Fruit fly (Drosophila melanogaster) whole organism, embryonic: ENCODE results near the gene dwg.

Experiments
- CG10267 ChIP-seq: fragments of 200-800 bp; sonication (Bioruptor generic); optimal IDR thresholded peaks from 2 replicates; lab custom pipeline; 2018; ENCODE audit warnings: missing biosample characterization, mild to moderate bottlenecking, missing genetic modification characterization, moderate library complexity
- CG10654 ChIP-seq: fragments of 200-800 bp; sonication (Bioruptor generic); optimal IDR thresholded peaks from 2 replicates; lab custom pipeline; 2016; ENCODE audit warnings: missing biosample characterization, missing genetic modification characterization
- CG11093 ChIP-seq: fragments of 200-800 bp; sonication (Bioruptor generic); IDR thresholded peaks from 3 replicates; pipeline ENCODE4 v1.3.6; 2022; ENCODE audit warnings: missing biosample characterization, missing genetic modification characterization
- CG12104 ChIP-seq: fragments of 200-800 bp; sonication (Bioruptor generic); optimal IDR thresholded peaks from 3 replicates; lab custom pipeline; 2016; ENCODE audit warnings: missing biosample characterization, missing genetic modification characterization
- CG13894 ChIP-seq: fragments of 200-800 bp; sonication (Bioruptor generic); optimal IDR thresholded peaks from 3 replicates; lab custom pipeline; 2018; ENCODE audit warnings: missing biosample characterization, mild to moderate bottlenecking, missing genetic modification characterization, moderate library complexity
- CG17186 ChIP-seq: fragments of 200-800 bp; sonication (Bioruptor generic); optimal IDR thresholded peaks from 3 replicates; lab custom pipeline; 2017; ENCODE audit warnings: missing biosample characterization, missing genetic modification reagents, missing genetic modification characterization
- CG17912 ChIP-seq: fragments of 200-800 bp; sonication (Bioruptor generic); optimal IDR thresholded peaks from 2 replicates; lab custom pipeline; 2018; ENCODE audit warnings: missing biosample characterization, mild to moderate bottlenecking, missing genetic modification characterization
- CG18262 ChIP-seq: fragments of 200-800 bp; optimal IDR thresholded peaks from 3 replicates; lab custom pipeline; 2019; ENCODE audit warnings: missing biosample characterization, mild to moderate bottlenecking, missing genetic modification characterization, moderate library complexity
- CG18764 ChIP-seq: fragments of 200-800 bp; sonication (Bioruptor generic); optimal IDR thresholded peaks from 3 replicates; lab custom pipeline; 2016; ENCODE audit warnings: missing biosample characterization, missing genetic modification characterization
- CG2875 ChIP-seq: fragments of 200-800 bp; sonication (Bioruptor generic); optimal IDR thresholded peaks from 2 replicates; lab custom pipeline; 2017; ENCODE audit warnings: missing biosample characterization, mild to moderate bottlenecking, missing genetic modification characterization, missing genetic modification reagents
- CG31441 ChIP-seq: fragments of 200-800 bp; sonication (Bioruptor generic); IDR thresholded peaks from 2 replicates; pipeline ENCODE4 v1.3.6; 2022; ENCODE audit warnings: missing biosample characterization, missing genetic modification characterization
- CG32767 ChIP-seq: fragments of 200-800 bp; sonication (Bioruptor generic); IDR thresholded peaks from 2 replicates; pipeline ENCODE4 v1.3.6; 2022; ENCODE audit warnings: missing biosample characterization, missing genetic modification characterization
- CG32772 ChIP-seq: fragments of 200-800 bp; sonication (Bioruptor generic); IDR thresholded peaks from 2 replicates; pipeline ENCODE4 v1.3.6; 2022; ENCODE audit warnings: missing biosample characterization, missing genetic modification characterization
- CG5180 ChIP-seq: fragments of 200-800 bp; sonication (Bioruptor generic); optimal IDR thresholded peaks from 3 replicates; lab custom pipeline; 2017; ENCODE audit warnings: missing biosample characterization, missing genetic modification characterization, mild to moderate bottlenecking, moderate library complexity, missing genetic modification reagents
- CG6654 ChIP-seq: fragments of 200-800 bp; sonication (Bioruptor generic); optimal IDR thresholded peaks from 2 replicates; lab custom pipeline; 2017; ENCODE audit warnings: missing biosample characterization, mild to moderate bottlenecking, missing genetic modification characterization
- CG7271 ChIP-seq: fragments of 200-800 bp; sonication (Bioruptor generic); optimal IDR thresholded peaks from 2 replicates; lab custom pipeline; 2018; ENCODE audit warnings: missing biosample characterization, mild to moderate bottlenecking, missing genetic modification characterization, moderate library complexity
- CG8359 ChIP-seq: fragments of 200-800 bp; sonication (Bioruptor generic); optimal IDR thresholded peaks from 2 replicates; lab custom pipeline; 2017; ENCODE audit warnings: missing biosample characterization, mild to moderate bottlenecking, missing genetic modification characterization, borderline replicate concordance
- CG8765 ChIP-seq: fragments of 200-800 bp; sonication (Bioruptor generic); IDR thresholded peaks from 2 replicates; pipeline ENCODE4 v1.3.6; 2022; ENCODE audit warnings: missing biosample characterization, missing genetic modification characterization
- CG9876 ChIP-seq: fragments of 200-800 bp; sonication (Bioruptor generic); optimal IDR thresholded peaks from 2 replicates; lab custom pipeline; 2016; ENCODE audit warnings: missing biosample characterization, missing genetic modification characterization
- CG9932 ChIP-seq: fragments of 200-800 bp; sonication (Bioruptor generic); IDR thresholded peaks from 2 replicates; pipeline ENCODE4 v1.3.6; 2022; ENCODE audit warnings: missing biosample characterization, missing genetic modification characterization
- Dfd ChIP-seq, 2 experiments: fragments of >200 bp; optimal IDR thresholded peaks; 2 replicates each; lab custom pipeline; 2017; ENCODE audit warnings: missing biosample characterization in 2 of 2, missing genetic modification characterization in 2 of 2
- Fer1 ChIP-seq: fragments of 200-800 bp; sonication (Bioruptor generic); optimal IDR thresholded peaks from 2 replicates; lab custom pipeline; 2017; ENCODE audit warnings: missing biosample characterization, mild to moderate bottlenecking, missing genetic modification characterization
- Gsc ChIP-seq: fragments of 200-800 bp; sonication (Bioruptor generic); IDR thresholded peaks from 2 replicates; pipeline ENCODE4 v1.3.6; 2022; ENCODE audit warnings: missing biosample characterization, missing genetic modification characterization
- Lhr ChIP-seq: fragments of 200-800 bp; sonication (Bioruptor generic); optimal IDR thresholded peaks from 3 replicates; lab custom pipeline; 2017; ENCODE audit warnings: mild to moderate bottlenecking, missing biosample characterization, missing genetic modification reagents, missing genetic modification characterization
- Mad ChIP-seq: fragments of 200-800 bp; sonication (Bioruptor generic); optimal IDR thresholded peaks from 2 replicates; lab custom pipeline; 2016; ENCODE audit warnings: missing biosample characterization, missing genetic modification characterization
- Max ChIP-seq: fragments of 200-800 bp; sonication (Bioruptor generic); optimal IDR thresholded peaks from 2 replicates; lab custom pipeline; 2016; ENCODE audit warnings: missing biosample characterization, mild to moderate bottlenecking, missing genetic modification characterization
- NC2β ChIP-seq: fragments of 200-800 bp; sonication (Bioruptor generic); optimal IDR thresholded peaks from 2 replicates; lab custom pipeline; 2016; ENCODE audit warnings: missing biosample characterization, missing genetic modification characterization
- Neu2 ChIP-seq: fragments of 200-800 bp; sonication (Bioruptor generic); optimal IDR thresholded peaks from 3 replicates; lab custom pipeline; 2016; ENCODE audit warnings: missing biosample characterization, missing genetic modification characterization, borderline replicate concordance
- Rfx ChIP-seq: fragments of 200-800 bp; sonication (Bioruptor generic); IDR thresholded peaks from 2 replicates; pipeline ENCODE4 v1.3.6; 2022; ENCODE audit warnings: missing biosample characterization, missing genetic modification characterization
- Vsx1 ChIP-seq: fragments of 200-800 bp; sonication (Bioruptor generic); optimal IDR thresholded peaks from 2 replicates; lab custom pipeline; 2017; ENCODE audit warnings: missing biosample characterization, mild to moderate bottlenecking, missing genetic modification characterization, missing genetic modification reagents
- amos ChIP-seq: fragments of 200-800 bp; sonication (Bioruptor generic); IDR thresholded peaks from 2 replicates; pipeline ENCODE4 v1.3.6; 2022; ENCODE audit warnings: missing biosample characterization, missing genetic modification characterization; ENCODE audit not compliant: partially characterized antibody
- bbx ChIP-seq: fragments of 200-800 bp; sonication (Bioruptor generic); IDR thresholded peaks from 2 replicates; pipeline ENCODE4 v1.3.6; 2022; ENCODE audit warnings: missing biosample characterization, missing genetic modification characterization; ENCODE audit not compliant: partially characterized antibody
- corto ChIP-seq: fragments of 200-800 bp; sonication (Bioruptor generic); optimal IDR thresholded peaks from 2 replicates; lab custom pipeline; 2016; ENCODE audit warnings: missing biosample characterization, mild to moderate bottlenecking, missing genetic modification characterization, moderate library complexity
- crc ChIP-seq: fragments of 200-800 bp; sonication (Bioruptor generic); optimal IDR thresholded peaks from 2 replicates; lab custom pipeline; 2016; ENCODE audit warnings: missing biosample characterization, missing genetic modification characterization
- gcm2 ChIP-seq: fragments of 200-800 bp; sonication (Bioruptor generic); optimal IDR thresholded peaks from 2 replicates; lab custom pipeline; 2016; ENCODE audit warnings: missing biosample characterization, missing genetic modification characterization
- knrl ChIP-seq: fragments of 200-800 bp; sonication (Bioruptor generic); IDR thresholded peaks from 3 replicates; pipeline ENCODE4 v1.3.6; 2022; ENCODE audit warnings: missing biosample characterization, missing genetic modification characterization; ENCODE audit not compliant: partially characterized antibody
- lilli ChIP-seq: fragments of 200-800 bp; sonication (Bioruptor generic); optimal IDR thresholded peaks from 3 replicates; lab custom pipeline; 2016; ENCODE audit warnings: missing biosample characterization, missing genetic modification characterization
- pfk ChIP-seq: fragments of 200-800 bp; sonication (Bioruptor generic); optimal IDR thresholded peaks from 2 replicates; lab custom pipeline; 2018; ENCODE audit warnings: missing biosample characterization, mild to moderate bottlenecking, missing genetic modification characterization, moderate library complexity
- ranshi ChIP-seq: fragments of 200-800 bp; sonication (Bioruptor generic); IDR thresholded peaks from 2 replicates; pipeline ENCODE4 v1.3.6; 2022; ENCODE audit warnings: missing biosample characterization, missing genetic modification characterization
- seq ChIP-seq: fragments of 200-800 bp; sonication (Bioruptor generic); IDR thresholded peaks from 2 replicates; pipeline ENCODE4 v1.3.6; 2022; ENCODE audit warnings: missing biosample characterization, missing genetic modification characterization
- sna ChIP-seq: fragments of 200-800 bp; sonication (Bioruptor generic); IDR thresholded peaks from 2 replicates; pipeline ENCODE4 v1.3.6; 2022; ENCODE audit warnings: missing biosample characterization, missing genetic modification characterization; ENCODE audit not compliant: partially characterized antibody
- sob ChIP-seq: fragments of 200-800 bp; sonication (Bioruptor generic); IDR thresholded peaks from 2 replicates; pipeline ENCODE4 v1.3.6; 2022; ENCODE audit warnings: missing biosample characterization, missing genetic modification characterization
- tap ChIP-seq: fragments of 200-800 bp; optimal IDR thresholded peaks from 3 replicates; lab custom pipeline; 2019; ENCODE audit warnings: missing biosample characterization, mild to moderate bottlenecking, missing genetic modification characterization, moderate library complexity
- tgo ChIP-seq: fragments of 200-800 bp; sonication (Bioruptor generic); IDR thresholded peaks from 3 replicates; pipeline ENCODE4 v1.3.6; 2022; ENCODE audit warnings: missing biosample characterization, missing genetic modification characterization
- tll ChIP-seq, 2 experiments: fragments of 200-800 bp in 1 of 2; fragments of >200 bp in 1 of 2; sonication (Bioruptor generic) in 1 of 2; optimal IDR thresholded peaks; 2 replicates each; lab custom pipeline; 2017 to 2019; ENCODE audit warnings: missing biosample characterization in 2 of 2, missing genetic modification characterization in 2 of 2, mild to moderate bottlenecking in 1 of 2, moderate library complexity in 1 of 2
- tna ChIP-seq: fragments of 200-800 bp; sonication (Bioruptor generic); IDR thresholded peaks from 2 replicates; pipeline ENCODE4 v1.3.6; 2022; ENCODE audit warnings: missing biosample characterization, missing genetic modification characterization; ENCODE audit not compliant: partially characterized antibody
- unc-4 ChIP-seq: fragments of 200-800 bp; sonication (Bioruptor generic); IDR thresholded peaks from 2 replicates; pipeline ENCODE4 v1.3.6; 2022; ENCODE audit warnings: missing biosample characterization, missing genetic modification characterization; ENCODE audit not compliant: partially characterized antibody
- usp ChIP-seq: fragments of >200 bp; optimal IDR thresholded peaks from 2 replicates; lab custom pipeline; 2017; ENCODE audit warnings: missing biosample characterization, missing genetic modification characterization
- wek ChIP-seq: fragments of 200-800 bp; sonication (Bioruptor generic); optimal IDR thresholded peaks from 3 replicates; lab custom pipeline; 2018; ENCODE audit warnings: missing biosample characterization, mild to moderate bottlenecking, missing genetic modification characterization, moderate library complexity
- z ChIP-seq: fragments of 200-800 bp; sonication (Bioruptor generic); IDR thresholded peaks from 3 replicates; pipeline ENCODE4 v1.3.6; 2022; ENCODE audit warnings: missing biosample characterization, missing genetic modification characterization

dwg gene

dm6 chrX:2743020-2743419 is 15.5 kb downstream of the dwg start (continued):
- TF ChIP-seq CG12104 (GFP tag; lab: Kevin White, UChicago) = peak; percentile 67
- TF ChIP-seq CG8765 (GFP tag; lab: Robert Waterston, UW) = peak; percentile 59; the same call in 1 of the 2 replicates
- TF ChIP-seq ranshi (GFP tag; lab: Robert Waterston, UW) = peak; percentile 84
- TF ChIP-seq CG2875 = peak; percentile 48
- TF ChIP-seq unc-4 (GFP tag; lab: Robert Waterston, UW) = no peak
- no peak for TF ChIP-seq tap
- TF ChIP-seq crc = peak; percentile 78
- peak; percentile 64 for TF ChIP-seq CG9876 (GFP tag; lab: Kevin White, UChicago)
- TF ChIP-seq CG18764 (GFP tag; lab: Kevin White, UChicago) = peak; percentile 32
- peak; percentile 59 for TF ChIP-seq CG10654 (GFP tag; lab: Kevin White, UChicago)
- TF ChIP-seq sob (GFP tag; lab: Robert Waterston, UW) = peak; percentile 93
- TF ChIP-seq tna (GFP tag; lab: Robert Waterston, UW) = no peak
- peak; percentile 59 for TF ChIP-seq Mad (GFP tag; lab: Kevin White, UChicago)
- TF ChIP-seq Neu2 (GFP tag; lab: Kevin White, UChicago) = no peak
- no peak for TF ChIP-seq z (GFP tag; lab: Robert Waterston, UW)
- TF ChIP-seq Vsx1 (GFP tag; lab: Kevin White, UChicago) = peak; percentile 86
- no peak for TF ChIP-seq usp (GFP tag; lab: Kevin White, UChicago)
- peak; percentile 83 for TF ChIP-seq seq (GFP tag; lab: Robert Waterston, UW)
- no peak for TF ChIP-seq sna (GFP tag; lab: Robert Waterston, UW)
- peak; percentile 95 for TF ChIP-seq Rfx
- TF ChIP-seq wek (GFP tag; lab: Kevin White, UChicago) = no peak
- TF ChIP-seq Max = peak; percentile 56
- TF ChIP-seq NC2β (GFP tag; lab: Kevin White, UChicago) = peak; percentile 39
- TF ChIP-seq CG17186 = no peak
- no peak for TF ChIP-seq CG7271 (tag; lab: Kevin White, UChicago)
- TF ChIP-seq Dfd (GFP tag; optimal IDR thresholded peaks at IDR 0.05; lab: Kevin White, UChicago) = no peak
- TF ChIP-seq CG13894 (tag; lab: Kevin White, UChicago) = peak; percentile 74
- TF ChIP-seq tgo (GFP tag; lab: Robert Waterston, UW) = peak; percentile 87
- no peak for TF ChIP-seq bbx (GFP tag; lab: Robert Waterston, UW)
- TF ChIP-seq CG32772 (GFP tag; lab: Robert Waterston, UW) = peak; percentile 75
- TF ChIP-seq CG11093 (GFP tag; lab: Robert Waterston, UW) = peak; percentile 77; the same call in 2 of the 3 replicates
- no peak for TF ChIP-seq Lhr (GFP tag; lab: Kevin White, UChicago)
- TF ChIP-seq gcm2 = peak; percentile 56
- peak; percentile 14 for TF ChIP-seq CG18262 (tag; lab: Kevin White, UChicago)
- peak; percentile 66; the same call in 1 of the 2 replicates for TF ChIP-seq CG31441 (GFP tag; lab: Robert Waterston, UW)
- peak; percentile 31 for TF ChIP-seq CG6654 (GFP tag; lab: Kevin White, UChicago)
- TF ChIP-seq knrl (GFP tag; lab: Robert Waterston, UW) = no peak
- TF ChIP-seq CG17912 (GFP tag; lab: Kevin White, UChicago) = no peak
- no peak for TF ChIP-seq amos (GFP tag; lab: Robert Waterston, UW)
- peak; percentile 89 for TF ChIP-seq CG9932 (GFP tag; lab: Robert Waterston, UW)
- TF ChIP-seq CG8359 (GFP tag; lab: Kevin White, UChicago) = no peak
- TF ChIP-seq CG32767 = peak; percentile 77
- no peak for TF ChIP-seq tll (GFP tag; optimal IDR thresholded peaks at IDR 0.05; lab: Kevin White, UChicago)
- peak; percentile 86 for TF ChIP-seq Fer1 (GFP tag; lab: Kevin White, UChicago)
- peak; percentile 49; the same call in 1 of the 2 replicates for TF ChIP-seq Gsc (GFP tag; lab: Robert Waterston, UW)
- TF ChIP-seq CG5180 (GFP tag; lab: Kevin White, UChicago) = peak; percentile 41
- TF ChIP-seq CG10267 (tag; lab: Kevin White, UChicago) = peak; percentile 5
- no peak for TF ChIP-seq corto (GFP tag; lab: Kevin White, UChicago)
- peak; percentile 92 for TF ChIP-seq lilli
- TF ChIP-seq pfk (GFP tag; lab: Kevin White, UChicago) = no peak
